Fruit fly (Drosophila melanogaster) whole organism, embryonic: ENCODE results near the gene PLCXD.

Experiments
- Atf3 ChIP-seq: fragments of 200-800 bp; sonication (Bioruptor generic); optimal IDR thresholded peaks from 3 replicates; lab custom pipeline; 2016; ENCODE audit warnings: missing biosample characterization, missing genetic modification characterization
- CG10431 ChIP-seq: fragments of 200-800 bp; sonication (Bioruptor generic); optimal IDR thresholded peaks from 3 replicates; lab custom pipeline; 2018; ENCODE audit warnings: missing biosample characterization, mild to moderate bottlenecking, missing genetic modification characterization
- CG10959 ChIP-seq: fragments of 200-800 bp; sonication (Bioruptor generic); IDR thresholded peaks from 2 replicates; pipeline ENCODE4 v1.3.6; 2022; ENCODE audit warnings: missing biosample characterization, missing genetic modification characterization
- CG11695 ChIP-seq: fragments of 200-800 bp; sonication (Bioruptor generic); IDR thresholded peaks from 3 replicates; pipeline ENCODE4 v1.3.6; 2022; ENCODE audit warnings: missing biosample characterization, missing genetic modification characterization
- CG12104 ChIP-seq: fragments of 200-800 bp; sonication (Bioruptor generic); optimal IDR thresholded peaks from 3 replicates; lab custom pipeline; 2016; ENCODE audit warnings: missing biosample characterization, missing genetic modification characterization
- CG14441 ChIP-seq: fragments of 200-800 bp; sonication (Bioruptor generic); IDR thresholded peaks from 2 replicates; pipeline ENCODE4 v1.3.6; 2022; ENCODE audit warnings: missing biosample characterization, missing genetic modification characterization
- CG14710 ChIP-seq: fragments of 200-800 bp; sonication (Bioruptor generic); optimal IDR thresholded peaks from 3 replicates; lab custom pipeline; 2019; ENCODE audit warnings: missing biosample characterization, mild to moderate bottlenecking, missing genetic modification characterization, moderate library complexity
- CG14965 ChIP-seq: fragments of 200-800 bp; sonication (Bioruptor generic); optimal IDR thresholded peaks from 2 replicates; lab custom pipeline; 2016; ENCODE audit warnings: missing biosample characterization, missing genetic modification characterization, borderline replicate concordance
- CG15696 ChIP-seq: fragments of 200-800 bp; sonication (Bioruptor generic); optimal IDR thresholded peaks from 2 replicates; lab custom pipeline; 2019; ENCODE audit warnings: missing biosample characterization, mild to moderate bottlenecking, missing genetic modification characterization, moderate library complexity
- CG1603 ChIP-seq: fragments of 200-800 bp; sonication (Bioruptor generic); optimal IDR thresholded peaks from 2 replicates; lab custom pipeline; 2019; ENCODE audit warnings: missing biosample characterization, mild to moderate bottlenecking, missing genetic modification characterization, moderate library complexity
- CG17359 ChIP-seq: fragments of 200-800 bp; sonication (Bioruptor generic); optimal IDR thresholded peaks from 3 replicates; lab custom pipeline; 2018; ENCODE audit warnings: missing biosample characterization, mild to moderate bottlenecking, missing genetic modification characterization, moderate library complexity
- CG31441 ChIP-seq: fragments of 200-800 bp; sonication (Bioruptor generic); IDR thresholded peaks from 2 replicates; pipeline ENCODE4 v1.3.6; 2022; ENCODE audit warnings: missing biosample characterization, missing genetic modification characterization
- CG32772 ChIP-seq: fragments of 200-800 bp; sonication (Bioruptor generic); IDR thresholded peaks from 2 replicates; pipeline ENCODE4 v1.3.6; 2022; ENCODE audit warnings: missing biosample characterization, missing genetic modification characterization
- CG4854 ChIP-seq: fragments of 200-800 bp; sonication (Bioruptor generic); optimal IDR thresholded peaks from 2 replicates; lab custom pipeline; 2016; ENCODE audit warnings: missing biosample characterization, missing genetic modification characterization, inconsistent platforms
- CG7839 ChIP-seq: fragments of 200-800 bp; sonication (Bioruptor generic); optimal IDR thresholded peaks from 3 replicates; lab custom pipeline; 2018; ENCODE audit warnings: missing biosample characterization, mild to moderate bottlenecking, missing genetic modification characterization, moderate library complexity
- CG7963 ChIP-seq: fragments of 200-800 bp; sonication (Bioruptor generic); IDR thresholded peaks from 3 replicates; pipeline ENCODE4 v1.3.6; 2022; ENCODE audit warnings: missing biosample characterization, missing genetic modification characterization; ENCODE audit not compliant: partially characterized antibody
- CG8089 ChIP-seq: fragments of 200-800 bp; sonication (Bioruptor generic); optimal IDR thresholded peaks from 3 replicates; lab custom pipeline; 2016; ENCODE audit warnings: missing biosample characterization, missing genetic modification characterization
- CG8290 ChIP-seq, 3 experiments: fragments of 200-800 bp; sonication (Bioruptor generic); optimal IDR thresholded peaks; 2 replicates each; lab custom pipeline; 2016 to 2019; ENCODE audit warnings: missing biosample characterization in 3 of 3, missing genetic modification characterization in 3 of 3, mild to moderate bottlenecking in 2 of 3, moderate library complexity in 1 of 3
- CG8765 ChIP-seq: fragments of 200-800 bp; sonication (Bioruptor generic); IDR thresholded peaks from 2 replicates; pipeline ENCODE4 v1.3.6; 2022; ENCODE audit warnings: missing biosample characterization, missing genetic modification characterization
- D19B ChIP-seq: fragments of 200-800 bp; sonication (Bioruptor generic); optimal IDR thresholded peaks from 2 replicates; lab custom pipeline; 2017; ENCODE audit warnings: missing biosample characterization, mild to moderate bottlenecking, missing genetic modification characterization
- Dll ChIP-seq: fragments of 200-800 bp; sonication (Bioruptor generic); IDR thresholded peaks from 4 replicates; pipeline ENCODE4 v1.3.6; 2022; ENCODE audit warnings: missing biosample characterization, missing genetic modification characterization; ENCODE audit not compliant: partially characterized antibody
- Doc3 ChIP-seq: fragments of 200-800 bp; sonication (Bioruptor generic); IDR thresholded peaks from 3 replicates; pipeline ENCODE4 v1.3.6; 2022; ENCODE audit warnings: missing biosample characterization, missing genetic modification characterization; ENCODE audit not compliant: partially characterized antibody
- Ets65A ChIP-seq: fragments of 200-800 bp; sonication (Bioruptor generic); peaks from one replicate; lab custom pipeline; 2016; ENCODE audit warnings: missing biosample characterization, missing genetic modification characterization
- Fer1 ChIP-seq: fragments of 200-800 bp; sonication (Bioruptor generic); optimal IDR thresholded peaks from 2 replicates; lab custom pipeline; 2017; ENCODE audit warnings: missing biosample characterization, mild to moderate bottlenecking, missing genetic modification characterization
- Hmr ChIP-seq: fragments of 200-800 bp; sonication (Bioruptor generic); optimal IDR thresholded peaks from 3 replicates; lab custom pipeline; 2017; ENCODE audit warnings: mild to moderate bottlenecking, missing biosample characterization, missing genetic modification reagents, missing genetic modification characterization
- Mad ChIP-seq: fragments of 200-800 bp; sonication (Bioruptor generic); optimal IDR thresholded peaks from 2 replicates; lab custom pipeline; 2016; ENCODE audit warnings: missing biosample characterization, missing genetic modification characterization
- NC2β ChIP-seq: fragments of 200-800 bp; sonication (Bioruptor generic); optimal IDR thresholded peaks from 2 replicates; lab custom pipeline; 2016; ENCODE audit warnings: missing biosample characterization, missing genetic modification characterization
- NK7.1 ChIP-seq: fragments of 200-800 bp; sonication (Bioruptor generic); optimal IDR thresholded peaks from 3 replicates; lab custom pipeline; 2016; ENCODE audit warnings: missing biosample characterization, missing genetic modification characterization
- Nf-YC ChIP-seq: fragments of 200-800 bp; optimal IDR thresholded peaks from 3 replicates; lab custom pipeline; 2019; ENCODE audit warnings: missing biosample characterization, mild to moderate bottlenecking, missing genetic modification characterization, moderate library complexity
- Optix ChIP-seq: fragments of 200-800 bp; sonication (Bioruptor generic); IDR thresholded peaks from 3 replicates; pipeline ENCODE4 v1.3.6; 2022; ENCODE audit warnings: missing biosample characterization, missing genetic modification characterization
- Poxn ChIP-seq: fragments of 200-800 bp; sonication (Bioruptor generic); IDR thresholded peaks from 2 replicates; pipeline ENCODE4 v1.3.6; 2022; ENCODE audit warnings: missing biosample characterization, missing genetic modification characterization
- Ptx1 ChIP-seq: fragments of 200-800 bp; sonication (Bioruptor generic); IDR thresholded peaks from 2 replicates; pipeline ENCODE4 v1.3.6; 2022; ENCODE audit warnings: missing biosample characterization, missing genetic modification characterization
- Sox102F ChIP-seq: fragments of 200-800 bp; sonication (Bioruptor generic); optimal IDR thresholded peaks from 2 replicates; lab custom pipeline; 2018; ENCODE audit warnings: missing biosample characterization, mild to moderate bottlenecking, missing genetic modification characterization, moderate library complexity
- ase ChIP-seq: fragments of 200-800 bp; sonication (Bioruptor generic); IDR thresholded peaks from 3 replicates; pipeline ENCODE4 v1.3.6; 2022; ENCODE audit warnings: missing biosample characterization, missing genetic modification characterization
- chm ChIP-seq: fragments of 200-800 bp; sonication (Bioruptor generic); IDR thresholded peaks from 2 replicates; pipeline ENCODE4 v1.3.6; 2022; ENCODE audit warnings: missing biosample characterization, missing genetic modification characterization
- crol ChIP-seq: fragments of 200-800 bp; sonication (Bioruptor generic); IDR thresholded peaks from 2 replicates; pipeline ENCODE4 v1.3.6; 2022; ENCODE audit warnings: missing biosample characterization, missing genetic modification characterization
- gem ChIP-seq: fragments of 200-800 bp; sonication (Bioruptor generic); optimal IDR thresholded peaks from 2 replicates; lab custom pipeline; 2019; ENCODE audit warnings: missing biosample characterization, mild to moderate bottlenecking, missing genetic modification characterization, moderate library complexity
- grn ChIP-seq: fragments of 200-800 bp; sonication (Bioruptor generic); optimal IDR thresholded peaks from 3 replicates; lab custom pipeline; 2017; ENCODE audit warnings: missing biosample characterization, missing genetic modification characterization
- ham ChIP-seq: fragments of 200-800 bp; sonication (Bioruptor generic); IDR thresholded peaks from 2 replicates; pipeline ENCODE4 v1.3.6; 2022; ENCODE audit warnings: missing biosample characterization, missing genetic modification characterization
- hbn ChIP-seq: fragments of 200-800 bp; sonication (Bioruptor generic); IDR thresholded peaks from 2 replicates; pipeline ENCODE4 v1.3.6; 2022; ENCODE audit warnings: missing biosample characterization, missing genetic modification characterization; ENCODE audit not compliant: partially characterized antibody
- mam ChIP-seq: fragments of 200-800 bp; sonication (Bioruptor generic); optimal IDR thresholded peaks from 3 replicates; lab custom pipeline; 2016; ENCODE audit warnings: missing biosample characterization, missing genetic modification characterization
- nom ChIP-seq: fragments of 200-800 bp; sonication (Bioruptor generic); optimal IDR thresholded peaks from 2 replicates; lab custom pipeline; 2017; ENCODE audit warnings: missing biosample characterization, missing genetic modification characterization, mild to moderate bottlenecking, moderate library complexity, missing genetic modification reagents
- salm ChIP-seq: fragments of 200-800 bp; sonication (Bioruptor generic); optimal IDR thresholded peaks from 2 replicates; lab custom pipeline; 2018; ENCODE audit warnings: missing biosample characterization, mild to moderate bottlenecking, missing genetic modification characterization
- sim ChIP-seq: fragments of 200-800 bp; sonication (Bioruptor generic); IDR thresholded peaks from 2 replicates; pipeline ENCODE4 v1.3.6; 2022; ENCODE audit warnings: missing biosample characterization, missing genetic modification characterization
- slbo ChIP-seq: fragments of 200-800 bp; sonication (Bioruptor generic); IDR thresholded peaks from 2 replicates; pipeline ENCODE4 v1.3.6; 2022; ENCODE audit warnings: missing biosample characterization, missing genetic modification characterization
- trh ChIP-seq: fragments of 200-800 bp; sonication (Bioruptor generic); optimal IDR thresholded peaks from 2 replicates; lab custom pipeline; 2016; ENCODE audit warnings: missing biosample characterization, missing genetic modification characterization

Gene PLCXD

DNA sequence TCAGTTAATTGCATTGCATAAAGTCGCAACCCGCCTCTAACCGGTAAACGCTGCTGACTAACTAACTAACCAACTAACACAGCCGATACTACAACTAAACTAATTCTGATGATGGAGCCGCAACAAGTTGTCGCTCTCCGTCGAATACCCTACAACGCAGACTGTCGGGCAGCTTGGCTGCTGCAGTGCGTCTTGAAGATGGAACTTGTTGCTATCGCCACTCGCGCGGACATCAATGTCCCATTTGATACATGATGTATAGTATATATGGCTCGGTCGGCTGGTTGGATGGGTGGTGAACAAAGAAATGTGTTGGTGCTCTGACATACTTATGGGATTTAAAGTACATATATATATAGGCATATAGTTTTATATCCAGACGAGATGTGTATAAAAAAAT lies 23.7 kb upstream of the PLCXD start (continued):
- TF ChIP-seq gem (tag; lab: Kevin White, UChicago) (no peak), nom (peak; percentile 46), CG31441 (GFP tag; lab: Robert Waterston, UW) (0 out of 2 replicates have a peak, but pooled peaks have one; percentile 18), CG12104 (no peak), Atf3 (no peak), chm (GFP tag; lab: Robert Waterston, UW) (peak; percentile 33; the same call in 1 of the 2 replicates), Nf-YC (tag; lab: Kevin White, UChicago) (peak; percentile 5), CG8290 (GFP tag; optimal IDR thresholded peaks at IDR 0.05; lab: Kevin White, UChicago) (no peak), CG8290 (tag; optimal IDR thresholded peaks at IDR 0.05; lab: Kevin White, UChicago) (peak in 1 of 2 experiments; percentile 74)
- TF ChIP-seq, all 482 proteins: peak for 63

- peak; percentile 29; the same call in 1 of the 3 replicates for TF ChIP-seq ase (GFP tag; lab: Robert Waterston, UW)
- TF ChIP-seq Mad: no peak
- TF ChIP-seq salm (tag; lab: Kevin White, UChicago): no peak
- TF ChIP-seq crol: peak; percentile 31; the same call in 1 of the 2 replicates
- TF ChIP-seq NC2β (GFP tag; lab: Kevin White, UChicago): peak; percentile 34
- no peak for TF ChIP-seq CG4854 (GFP tag; lab: Kevin White, UChicago)
- no peak for TF ChIP-seq CG7963 (GFP tag; lab: Robert Waterston, UW)
- TF ChIP-seq CG11695 (GFP tag; lab: Robert Waterston, UW): peak; percentile 43; the same call in 1 of the 3 replicates
- TF ChIP-seq Poxn (GFP tag; lab: Robert Waterston, UW): no peak
- peak; percentile 95 for TF ChIP-seq grn
- TF ChIP-seq sim (GFP tag; lab: Robert Waterston, UW): no peak
- TF ChIP-seq CG14710: peak; percentile 67
- peak; percentile 17 for TF ChIP-seq CG10431 (GFP tag; lab: Kevin White, UChicago)
- peak; percentile 95 for TF ChIP-seq Ets65A (GFP tag; lab: Kevin White, UChicago)
- no peak for TF ChIP-seq CG10959 (GFP tag; lab: Robert Waterston, UW)
- TF ChIP-seq Hmr: peak; percentile 64
- TF ChIP-seq Doc3 (GFP tag; lab: Robert Waterston, UW): 0 out of 3 replicates have a peak, but pooled peaks have one; percentile 21
- no peak for TF ChIP-seq Dll (GFP tag; lab: Robert Waterston, UW)
- TF ChIP-seq CG14441: peak; percentile 62
- no peak for TF ChIP-seq CG8765
- no peak for TF ChIP-seq hbn (GFP tag; lab: Robert Waterston, UW)
- peak; percentile 64 for TF ChIP-seq Sox102F
- TF ChIP-seq CG7839 (tag; lab: Kevin White, UChicago): peak; percentile 69
- TF ChIP-seq CG14965: no peak
- peak; percentile 32; the same call in 1 of the 3 replicates for TF ChIP-seq Optix (GFP tag; lab: Robert Waterston, UW)
- TF ChIP-seq Ptx1: peak; percentile 57
- peak; percentile 31 for TF ChIP-seq trh (GFP tag; lab: Kevin White, UChicago)
- peak; percentile 63 for TF ChIP-seq slbo
- no peak for TF ChIP-seq mam (GFP tag; lab: Kevin White, UChicago)
- TF ChIP-seq ham (GFP tag; lab: Robert Waterston, UW): no peak
- TF ChIP-seq CG17359: peak; percentile 30
- TF ChIP-seq CG15696 (tag; lab: Kevin White, UChicago): no peak
- peak; percentile 74 for TF ChIP-seq CG1603
- TF ChIP-seq NK7.1 (GFP tag; lab: Kevin White, UChicago): no peak
- TF ChIP-seq Fer1 (GFP tag; lab: Kevin White, UChicago): no peak
- TF ChIP-seq D19B: no peak
- peak; percentile 27 for TF ChIP-seq CG32772 (GFP tag; lab: Robert Waterston, UW)
- TF ChIP-seq CG8089: no peak
Measured at dm6 chr2L:12026458-12027431, 22.5 kb upstream of the PLCXD start.
